Fruit fly (Drosophila melanogaster) whole organism, prepupa: ENCODE results near the gene Spn28B.

Source experiments
- CG10631 ChIP-seq: fragments of 200-800 bp; sonication (Bioruptor generic); optimal IDR thresholded peaks from 2 replicates; lab custom pipeline; 2016; ENCODE audit warnings: missing biosample characterization, missing genetic modification characterization
- CG1621 ChIP-seq: fragments of 200-800 bp; sonication (Bioruptor generic); optimal IDR thresholded peaks from 3 replicates; lab custom pipeline; 2018; ENCODE audit warnings: missing biosample characterization, mild to moderate bottlenecking, missing genetic modification characterization
- CG16779 ChIP-seq: fragments of 200-800 bp; sonication (Bioruptor generic); optimal IDR thresholded peaks from 3 replicates; lab custom pipeline; 2017; ENCODE audit warnings: missing biosample characterization, mild to moderate bottlenecking, missing genetic modification characterization
- CG32006 ChIP-seq: fragments of 200-800 bp; sonication (Bioruptor generic); optimal IDR thresholded peaks from 3 replicates; lab custom pipeline; 2017; ENCODE audit warnings: missing biosample characterization, mild to moderate bottlenecking, missing genetic modification characterization
- CG6808 ChIP-seq: fragments of 200-800 bp; sonication (Bioruptor generic); optimal IDR thresholded peaks from 3 replicates; lab custom pipeline; 2017; ENCODE audit warnings: missing biosample characterization, missing genetic modification characterization, mild to moderate bottlenecking, moderate library complexity, missing genetic modification reagents
- CG8632 ChIP-seq: fragments of 200-800 bp; sonication (Bioruptor generic); optimal IDR thresholded peaks from 3 replicates; lab custom pipeline; 2016; ENCODE audit warnings: missing biosample characterization, missing genetic modification characterization
- CG9139 ChIP-seq: fragments of 200-800 bp; sonication (Bioruptor generic); optimal IDR thresholded peaks from 3 replicates; lab custom pipeline; 2017; ENCODE audit warnings: missing biosample characterization, mild to moderate bottlenecking, missing genetic modification characterization
- Eip75B ChIP-seq: fragments of 200-800 bp; sonication (Bioruptor generic); optimal IDR thresholded peaks from 3 replicates; lab custom pipeline; 2016; ENCODE audit warnings: missing biosample characterization, missing genetic modification characterization
- Eip93F ChIP-seq: fragments of 200-800 bp; sonication (Bioruptor generic); optimal IDR thresholded peaks from 2 replicates; lab custom pipeline; 2016; ENCODE audit warnings: missing biosample characterization, mild to moderate bottlenecking, missing genetic modification characterization
- Ets21C ChIP-seq: fragments of 200-800 bp; sonication (Bioruptor generic); optimal IDR thresholded peaks from 3 replicates; lab custom pipeline; 2016; ENCODE audit warnings: missing biosample characterization, missing genetic modification characterization
- Hr38 ChIP-seq: sonication (Bioruptor generic); optimal IDR thresholded peaks from 2 replicates; lab custom pipeline; 2016; ENCODE audit warnings: missing biosample characterization, missing genetic modification characterization
- Sox102F ChIP-seq: fragments of 200-800 bp; sonication (Bioruptor generic); optimal IDR thresholded peaks from 2 replicates; lab custom pipeline; 2016; ENCODE audit warnings: missing biosample characterization, mild to moderate bottlenecking, missing genetic modification characterization
- cyc ChIP-seq: fragments of 200-800 bp; sonication (Bioruptor generic); optimal IDR thresholded peaks from 3 replicates; lab custom pipeline; 2016; ENCODE audit warnings: missing biosample characterization, missing genetic modification characterization

- TF ChIP-seq CG32006 (GFP tag; lab: Kevin White, UChicago) (no peak), CG1621 (tag; lab: Kevin White, UChicago) (no peak), Eip75B (GFP tag; lab: Kevin White, UChicago) (no peak), cyc (GFP tag; lab: Kevin White, UChicago) (no peak), CG9139 (no peak), Eip93F (GFP tag; lab: Kevin White, UChicago) (no peak), CG10631 (GFP tag; lab: Kevin White, UChicago) (no peak), Ets21C (GFP tag; lab: Kevin White, UChicago) (no peak), CG16779 (tag; lab: Kevin White, UChicago) (no peak), Sox102F (GFP tag; lab: Kevin White, UChicago) (no peak), CG8632 (GFP tag; lab: Kevin White, UChicago) (no peak), CG6808 (no peak), Hr38 (no peak)
Observed at dm6 chr2L:7566627-7567026, 15.1 kb upstream of the Spn28B start.
